Fruit fly (Drosophila melanogaster) Kc167 (cell line): Measurements from ENCODE around the gene nAChRalpha7.

Experiments used
- Myc ChIP-seq: fragments of >200 bp; optimal IDR thresholded peaks from 2 replicates; lab custom pipeline; 2017; ENCODE audit warnings: missing external identifiers
- Sin3A ChIP-seq: fragments of >200 bp; optimal IDR thresholded peaks from 2 replicates; lab custom pipeline; 2018; ENCODE audit warnings: missing external identifiers
- h ChIP-seq: fragments of >200 bp; optimal IDR thresholded peaks from 3 replicates; lab custom pipeline; 2018; ENCODE audit warnings: missing external identifiers
- insv ChIP-seq: fragments of >200 bp; optimal IDR thresholded peaks from 3 replicates; lab custom pipeline; 2018; ENCODE audit warnings: missing external identifiers
- psq ChIP-seq: fragments of >200 bp; optimal IDR thresholded peaks from 2 replicates; lab custom pipeline; 2017; ENCODE audit warnings: missing external identifiers

DNA sequence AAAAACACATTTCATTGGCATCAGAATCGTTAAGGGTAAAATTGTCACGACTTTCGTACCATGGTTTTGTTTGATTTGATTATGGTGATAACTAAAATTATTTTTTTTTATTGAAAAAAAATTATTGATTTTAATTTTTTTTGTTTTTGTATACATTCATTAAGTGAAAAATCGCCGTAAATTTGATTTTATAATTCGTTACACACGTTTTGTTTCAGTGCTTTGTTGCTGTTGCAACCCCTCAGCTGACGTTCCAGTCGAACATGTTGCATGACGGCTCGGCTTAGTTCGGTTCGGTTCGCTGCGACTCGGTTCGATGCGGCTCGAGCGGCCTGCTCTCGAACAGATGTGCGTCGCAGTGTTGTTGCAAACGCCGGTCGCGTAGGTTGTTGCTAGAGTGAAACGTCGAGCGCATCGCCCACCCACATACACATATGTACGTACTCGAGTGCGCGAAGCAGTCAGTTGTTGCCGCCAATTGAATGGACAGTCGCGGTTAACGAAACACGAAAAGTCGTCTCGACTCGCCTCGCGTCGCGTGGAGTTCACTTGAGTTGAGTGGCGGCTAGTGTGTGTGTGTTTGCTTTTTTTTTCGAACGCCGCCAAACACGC is 4.7 kb upstream of the nAChRalpha7 start, which contains the start of gene kek5:
- no peak for TF ChIP-seq h (lab: Kevin White, UChicago)
- no peak for TF ChIP-seq Myc
- TF ChIP-seq insv, result no peak
- TF ChIP-seq psq, result no peak
- no peak for TF ChIP-seq Sin3A (lab: Kevin White, UChicago)
